Fruit fly (Drosophila melanogaster) whole organism, wandering third instar larva: ENCODE measurements around the gene CG33510.
A peak's percentile ranks its signal among the peaks of the same experiment; 100 is the strongest.

Experiments used
- Abd-B ChIP-seq: fragments of >200 bp; optimal IDR thresholded peaks from 2 replicates; lab custom pipeline; 2017; ENCODE audit warnings: missing biosample characterization, missing genetic modification characterization
- CG32264 ChIP-seq: fragments of 200-800 bp; sonication (Bioruptor generic); optimal IDR thresholded peaks from 2 replicates; lab custom pipeline; 2016; ENCODE audit warnings: missing biosample characterization, missing genetic modification characterization
- CG9705 ChIP-seq: fragments of 200-800 bp; sonication (Bioruptor generic); optimal IDR thresholded peaks from 2 replicates; lab custom pipeline; 2018; ENCODE audit warnings: missing biosample characterization, mild to moderate bottlenecking, missing genetic modification characterization
- CrebA ChIP-seq: fragments of 200-800 bp; sonication (Bioruptor generic); optimal IDR thresholded peaks from 2 replicates; lab custom pipeline; 2016; ENCODE audit warnings: missing biosample characterization, mild to moderate bottlenecking, missing genetic modification characterization, borderline replicate concordance
- Dfd ChIP-seq: fragments of >200 bp; optimal IDR thresholded peaks from 2 replicates; lab custom pipeline; 2017; ENCODE audit warnings: missing biosample characterization, missing genetic modification characterization
- Dif ChIP-seq: fragments of 200-275, 200-300 bp; sonication (Bioruptor generic); optimal IDR thresholded peaks from 2 replicates; lab custom pipeline; 2018; ENCODE audit warnings: missing biosample characterization, missing genetic modification characterization; ENCODE audit not compliant: partially characterized antibody
- GATAd ChIP-seq: sonication (Bioruptor generic); optimal IDR thresholded peaks from 2 replicates; lab custom pipeline; 2016; ENCODE audit warnings: missing biosample characterization, missing genetic modification characterization
- HLH106 ChIP-seq: fragments of 200-800 bp; optimal IDR thresholded peaks from 3 replicates; lab custom pipeline; 2019; ENCODE audit warnings: missing biosample characterization, mild to moderate bottlenecking, missing genetic modification characterization, moderate library complexity
- Hnf4 ChIP-seq: fragments of 200-800 bp; sonication (Bioruptor generic); optimal IDR thresholded peaks from 2 replicates; lab custom pipeline; 2016; ENCODE audit warnings: missing biosample characterization, mild to moderate bottlenecking, missing genetic modification characterization
- Hr78 ChIP-seq: fragments of >200 bp; optimal IDR thresholded peaks from 2 replicates; lab custom pipeline; 2017; ENCODE audit warnings: missing biosample characterization, missing genetic modification characterization
- Hr83 ChIP-seq: fragments of 200-300 bp; sonication (Bioruptor generic); optimal IDR thresholded peaks from 2 replicates; lab custom pipeline; 2016; ENCODE audit warnings: missing biosample characterization, mild to moderate bottlenecking, missing genetic modification characterization, moderate library complexity; ENCODE audit not compliant: poor library complexity, severe bottlenecking
- Jra ChIP-seq: sonication (Bioruptor generic); optimal IDR thresholded peaks from 2 replicates; lab custom pipeline; 2016; ENCODE audit warnings: missing biosample characterization, missing genetic modification characterization
- Mio ChIP-seq: sonication (Bioruptor generic); optimal IDR thresholded peaks from 2 replicates; lab custom pipeline; 2016; ENCODE audit warnings: missing biosample characterization, missing genetic modification characterization
- Myc ChIP-seq: fragments of >200 bp; optimal IDR thresholded peaks from 2 replicates; lab custom pipeline; 2017
- N ChIP-seq: fragments of >200 bp; optimal IDR thresholded peaks from 2 replicates; lab custom pipeline; 2018; ENCODE audit warnings: missing biosample characterization, missing external identifiers, missing genetic modification characterization
- OdsH ChIP-seq: fragments of 200-800 bp; sonication (Bioruptor generic); optimal IDR thresholded peaks from 2 replicates; lab custom pipeline; 2016; ENCODE audit warnings: missing biosample characterization, mild to moderate bottlenecking, missing genetic modification characterization
- Rel ChIP-seq, 2 experiments: fragments of 200-800 bp; sonication (Bioruptor generic) in 1 of 2; optimal IDR thresholded peaks; 2 replicates in 1 of 2; 3 replicates in 1 of 2; lab custom pipeline; 2016 to 2019; ENCODE audit warnings: mild to moderate bottlenecking in 2 of 2, missing biosample characterization in 2 of 2, missing genetic modification characterization in 2 of 2, moderate library complexity in 1 of 2
- Sp1 ChIP-seq: fragments of 200-800 bp; sonication (Bioruptor generic); optimal IDR thresholded peaks from 3 replicates; lab custom pipeline; 2019; ENCODE audit warnings: missing biosample characterization, mild to moderate bottlenecking, missing genetic modification characterization, moderate library complexity
- Vsx2 ChIP-seq: fragments of 200-300, 225-300 bp; sonication (Bioruptor generic); optimal IDR thresholded peaks from 2 replicates; lab custom pipeline; 2018; ENCODE audit warnings: missing biosample characterization, missing genetic modification characterization; ENCODE audit not compliant: partially characterized antibody
- br ChIP-seq: fragments of 200-800 bp; sonication (Bioruptor generic); optimal IDR thresholded peaks from 2 replicates; lab custom pipeline; 2016; ENCODE audit warnings: missing biosample characterization, missing genetic modification characterization
- brk ChIP-seq: fragments of 200-800 bp; sonication (Bioruptor generic); optimal IDR thresholded peaks from 2 replicates; lab custom pipeline; 2016; ENCODE audit warnings: missing biosample characterization, mild to moderate bottlenecking, missing genetic modification characterization
- dl ChIP-seq, 2 experiments: fragments of 175-275, 200-275 bp in 1 of 2; fragments of 200-275 bp in 1 of 2; sonication (Bioruptor generic); optimal IDR thresholded peaks; lab custom pipeline; 2018; ENCODE audit warnings: mild to moderate bottlenecking in 2 of 2, missing biosample characterization in 2 of 2, missing genetic modification characterization in 2 of 2, moderate library complexity in 2 of 2; ENCODE audit not compliant: partially characterized antibody in 2 of 2, insufficient read depth in 1 of 2
- dmrt93B ChIP-seq: fragments of 200-800 bp; sonication (Bioruptor generic); optimal IDR thresholded peaks from 2 replicates; lab custom pipeline; 2018; ENCODE audit warnings: missing biosample characterization, mild to moderate bottlenecking, missing genetic modification characterization
- dsf ChIP-seq: sonication (Bioruptor generic); optimal IDR thresholded peaks from 2 replicates; lab custom pipeline; 2016; ENCODE audit warnings: missing biosample characterization, missing genetic modification characterization, borderline replicate concordance
- ey ChIP-seq: fragments of 200-800 bp; sonication (Bioruptor generic); optimal IDR thresholded peaks from 2 replicates; lab custom pipeline; 2016; ENCODE audit warnings: missing biosample characterization, missing genetic modification characterization
- foxo ChIP-seq, 2 experiments: fragments of 200-800 bp; sonication (Bioruptor generic); optimal IDR thresholded peaks; 2 replicates in 1 of 2; 3 replicates in 1 of 2; lab custom pipeline; 2016 to 2017; ENCODE audit warnings: missing biosample characterization in 2 of 2, missing genetic modification characterization in 2 of 2
- fru ChIP-seq: fragments of 200-800 bp; sonication (Bioruptor generic); optimal IDR thresholded peaks from 3 replicates; lab custom pipeline; 2016; ENCODE audit warnings: missing biosample characterization, mild to moderate bottlenecking, missing genetic modification characterization
- h ChIP-seq: fragments of 200-800 bp; sonication (Bioruptor generic); optimal IDR thresholded peaks from 3 replicates; lab custom pipeline; 2016; ENCODE audit warnings: missing biosample characterization, mild to moderate bottlenecking, missing genetic modification characterization
- jim ChIP-seq: fragments of 175-275, 200-325 bp; sonication (Bioruptor generic); optimal IDR thresholded peaks from 2 replicates; lab custom pipeline; 2016; ENCODE audit warnings: missing biosample characterization, mild to moderate bottlenecking, missing genetic modification characterization
- lola ChIP-seq: fragments of >200 bp; optimal IDR thresholded peaks from 2 replicates; lab custom pipeline; 2017; ENCODE audit warnings: missing biosample characterization, missing genetic modification characterization
- pan ChIP-seq: fragments of >200 bp; optimal IDR thresholded peaks from 2 replicates; lab custom pipeline; 2017
- psq ChIP-seq: fragments of 200-800 bp; sonication (Bioruptor generic); optimal IDR thresholded peaks from 3 replicates; lab custom pipeline; 2017; ENCODE audit warnings: missing biosample characterization, mild to moderate bottlenecking, missing genetic modification characterization, moderate library complexity
- rgr ChIP-seq: fragments of 200-800 bp; sonication (Bioruptor generic); optimal IDR thresholded peaks from 3 replicates; lab custom pipeline; 2016; ENCODE audit warnings: missing biosample characterization, mild to moderate bottlenecking, missing genetic modification characterization
- sage ChIP-seq: fragments of 200-800 bp; sonication (Bioruptor generic); optimal IDR thresholded peaks from 2 replicates; lab custom pipeline; 2016; ENCODE audit warnings: missing biosample characterization, mild to moderate bottlenecking, missing genetic modification characterization
- sv ChIP-seq: fragments of 200-800 bp; sonication (Bioruptor generic); optimal IDR thresholded peaks from 3 replicates; lab custom pipeline; 2016; ENCODE audit warnings: missing biosample characterization, missing genetic modification characterization
- tai ChIP-seq: sonication (Bioruptor generic); optimal IDR thresholded peaks from 2 replicates; lab custom pipeline; 2016; ENCODE audit warnings: missing biosample characterization, missing genetic modification characterization
- usp ChIP-seq: fragments of >200 bp; optimal IDR thresholded peaks from 2 replicates; lab custom pipeline; 2017; ENCODE audit warnings: missing biosample characterization, missing genetic modification characterization
- woc ChIP-seq: sonication (Bioruptor generic); optimal IDR thresholded peaks from 2 replicates; lab custom pipeline; 2016; ENCODE audit warnings: missing biosample characterization, mild to moderate bottlenecking, missing genetic modification characterization

The CG33510 gene

DNA sequence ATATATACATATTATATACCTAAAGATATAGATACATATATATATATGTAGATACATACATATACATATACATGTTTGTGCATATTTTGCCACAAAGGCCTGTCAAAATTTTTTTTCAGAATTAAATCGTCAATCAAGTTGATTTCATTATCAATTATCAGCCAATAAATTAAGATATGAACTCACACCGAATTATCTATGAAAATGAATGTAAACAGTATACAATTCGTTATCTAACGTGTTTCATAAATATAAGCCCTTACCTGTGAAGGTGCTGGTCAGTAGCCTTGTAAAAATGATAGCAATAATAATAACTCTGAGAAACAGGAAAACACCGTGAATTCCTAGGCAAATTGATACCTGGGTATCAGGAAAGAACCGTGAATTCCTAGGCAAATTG is 25.6 kb upstream of the CG33510 start:
- no peak for TF ChIP-seq foxo (GFP tag; optimal IDR thresholded peaks at IDR 0.05; lab: Kevin White, UChicago)
- TF ChIP-seq psq (GFP tag; lab: Kevin White, UChicago), result no peak
- no peak for TF ChIP-seq Abd-B (GFP tag; lab: Kevin White, UChicago)
- no peak for TF ChIP-seq Hnf4 (GFP tag; lab: Kevin White, UChicago)
- TF ChIP-seq Dif (GFP tag; lab: Kevin White, UChicago), result no peak
- TF ChIP-seq Myc (lab: Kevin White, UChicago), result no peak
- TF ChIP-seq ey, result no peak
- TF ChIP-seq Mio, result no peak
- no peak for TF ChIP-seq brk
- TF ChIP-seq woc (GFP tag; lab: Kevin White, UChicago), result no peak
- TF ChIP-seq sage, result no peak
- TF ChIP-seq HLH106 (tag; lab: Kevin White, UChicago), result no peak
- no peak for TF ChIP-seq Sp1 (GFP tag; lab: Kevin White, UChicago)
- TF ChIP-seq CrebA (GFP tag; lab: Kevin White, UChicago), result no peak
- TF ChIP-seq Jra, result no peak
- TF ChIP-seq Dfd, result no peak
- TF ChIP-seq CG9705 (GFP tag; lab: Kevin White, UChicago), result no peak
- no peak for TF ChIP-seq dsf (GFP tag; lab: Kevin White, UChicago)
- TF ChIP-seq N (GFP tag; lab: Kevin White, UChicago), result no peak

- TF ChIP-seq rgr (GFP tag; lab: Kevin White, UChicago) (peak; percentile 26), ey (no peak), h (peak; percentile 31), sv (GFP tag; lab: Kevin White, UChicago) (peak; percentile 53), br (GFP tag; lab: Kevin White, UChicago) (peak; percentile 20), Sp1 (GFP tag; lab: Kevin White, UChicago) (peak; percentile 37), Myc (lab: Kevin White, UChicago) (no peak), fru (peak; percentile 40)
- TF ChIP-seq, all 38 proteins: peak for 6
Observed at dm6 chr2L:21108759-21109282, 24.7 kb upstream of the CG33510 start.

DNA sequence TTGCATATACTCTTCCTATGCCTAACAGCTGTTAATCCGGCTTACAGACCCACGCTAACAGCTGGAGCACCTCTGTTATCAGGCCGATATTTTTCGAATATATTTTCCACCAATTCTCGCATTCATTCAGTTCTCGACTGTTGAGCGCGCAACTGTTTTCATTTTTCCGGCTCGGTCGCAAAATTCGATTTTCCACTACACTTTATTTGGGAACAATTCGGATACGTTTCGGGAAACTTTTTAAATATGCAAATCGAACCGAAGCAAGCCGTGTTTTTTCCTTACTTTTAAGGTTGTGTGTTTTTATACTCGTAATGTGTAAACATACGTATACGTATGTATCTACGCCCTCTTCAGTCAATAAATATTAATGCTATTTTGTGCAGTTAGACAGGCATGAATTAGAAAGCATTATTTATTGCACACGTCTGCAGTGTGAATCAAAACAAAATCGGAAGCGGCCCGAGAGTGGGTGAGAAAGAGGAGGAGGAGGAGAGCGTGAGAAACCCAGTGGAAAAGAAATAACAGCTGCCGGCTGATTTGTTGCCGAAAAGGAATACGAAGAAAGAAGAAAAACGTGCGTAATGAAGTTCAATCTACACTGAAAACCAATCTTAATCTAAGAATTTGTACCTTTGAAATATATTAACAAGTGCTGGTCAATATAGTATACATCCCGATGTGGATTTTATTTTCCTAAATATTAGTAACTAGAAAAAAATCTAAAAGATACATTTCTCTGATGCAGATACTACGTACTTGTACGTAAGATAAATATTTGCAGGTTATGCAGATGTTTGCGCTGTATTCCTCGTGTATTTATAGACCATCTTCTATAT is 23.7 kb upstream of the CG33510 start:
- TF ChIP-seq Myc (lab: Kevin White, UChicago) (no peak), jim (GFP tag; lab: Kevin White, UChicago) (no peak), pan (lab: Kevin White, UChicago) (no peak), Abd-B (GFP tag; lab: Kevin White, UChicago) (no peak), Sp1 (GFP tag; lab: Kevin White, UChicago) (no peak), fru (peak; percentile 29), ey (peak; percentile 31), HLH106 (tag; lab: Kevin White, UChicago) (no peak), Jra (no peak), sage (no peak), Dfd (no peak), Hr83 (GFP tag; lab: Kevin White, UChicago) (no peak), rgr (GFP tag; lab: Kevin White, UChicago) (peak; percentile 31), N (GFP tag; lab: Kevin White, UChicago) (no peak), dsf (GFP tag; lab: Kevin White, UChicago) (no peak), OdsH (peak; percentile 28), Hr78 (GFP tag; lab: Kevin White, UChicago) (no peak), Rel (GFP tag; optimal IDR thresholded peaks at IDR 0.05; lab: Kevin White, UChicago) (no peak), Rel (tag; optimal IDR thresholded peaks at IDR 0.05; lab: Kevin White, UChicago) (no peak), CG32264 (GFP tag; lab: Kevin White, UChicago) (peak; percentile 6), foxo (GFP tag; optimal IDR thresholded peaks at IDR 0.05; lab: Kevin White, UChicago) (peak in 1 of 2 experiments; percentile 39), sv (GFP tag; lab: Kevin White, UChicago) (no peak), lola (GFP tag; lab: Kevin White, UChicago) (no peak), br (GFP tag; lab: Kevin White, UChicago) (no peak), brk (no peak), GATAd (GFP tag; lab: Kevin White, UChicago) (no peak), usp (GFP tag; lab: Kevin White, UChicago) (no peak), dmrt93B (GFP tag; lab: Kevin White, UChicago) (no peak), CrebA (GFP tag; lab: Kevin White, UChicago) (no peak), Dif (GFP tag; lab: Kevin White, UChicago) (no peak), woc (GFP tag; lab: Kevin White, UChicago) (peak; percentile 42), dl (GFP tag; optimal IDR thresholded peaks at IDR 0.05; lab: Kevin White, UChicago; ENCODE audit: insufficient read depth in 1 of 2, partially characterized antibody in 2 of 2) (no peak), Vsx2 (GFP tag; lab: Kevin White, UChicago) (no peak), CG9705 (GFP tag; lab: Kevin White, UChicago) (no peak), Hnf4 (GFP tag; lab: Kevin White, UChicago) (no peak), h (peak; percentile 48), psq (GFP tag; lab: Kevin White, UChicago) (peak; percentile 91), tai (GFP tag; lab: Kevin White, UChicago) (no peak), Mio (no peak)
